Fruit fly (Drosophila melanogaster): ENCODE data around the gene Nepl11.

- TF ChIP-seq br (GFP tag; optimal IDR thresholded peaks at IDR 0.05) (no peak), Hr78 (GFP tag; optimal IDR thresholded peaks at IDR 0.05) (no peak), brk (GFP tag; optimal IDR thresholded peaks at IDR 0.05) (no peak)
Measured at dm6 chr3R:4280062-4280461, 14.6 kb downstream of the Nepl11 start, which contains the start of gene cpx.

All from whole organism, wandering third instar larva.